Fruit fly (Drosophila melanogaster) whole organism, embryonic: ENCODE measurements around the gene CG8159.

Experiments
- Antp ChIP-seq: fragments of 200-800 bp; sonication (Bioruptor generic); optimal IDR thresholded peaks from 3 replicates; lab custom pipeline; 2016; ENCODE audit warnings: missing biosample characterization, missing genetic modification characterization
- Atf6 ChIP-seq: fragments of 200-800 bp; sonication (Bioruptor generic); IDR thresholded peaks from 2 replicates; pipeline ENCODE4 v1.3.6; 2022; ENCODE audit warnings: missing biosample characterization, missing genetic modification characterization
- B-H1 ChIP-seq: fragments of 200-800 bp; sonication (Bioruptor generic); IDR thresholded peaks from 3 replicates; pipeline ENCODE4 v1.3.6; 2022; ENCODE audit warnings: missing biosample characterization, missing genetic modification characterization
- Blimp-1 ChIP-seq: fragments of 200-800 bp; sonication (Bioruptor generic); optimal IDR thresholded peaks from 3 replicates; lab custom pipeline; 2018; ENCODE audit warnings: missing biosample characterization, missing genetic modification characterization, mild to moderate bottlenecking, moderate library complexity, missing genetic modification reagents
- CG10543 ChIP-seq: fragments of 200-800 bp; sonication (Bioruptor generic); optimal IDR thresholded peaks from 3 replicates; lab custom pipeline; 2017; ENCODE audit warnings: missing biosample characterization, mild to moderate bottlenecking, missing genetic modification characterization, moderate library complexity
- CG12104 ChIP-seq: fragments of 200-800 bp; sonication (Bioruptor generic); optimal IDR thresholded peaks from 3 replicates; lab custom pipeline; 2016; ENCODE audit warnings: missing biosample characterization, missing genetic modification characterization
- CG12219 ChIP-seq: fragments of 200-800 bp; sonication (Bioruptor generic); optimal IDR thresholded peaks from 3 replicates; lab custom pipeline; 2018; ENCODE audit warnings: missing biosample characterization, mild to moderate bottlenecking, missing genetic modification characterization
- CG14441 ChIP-seq: fragments of 200-800 bp; sonication (Bioruptor generic); IDR thresholded peaks from 2 replicates; pipeline ENCODE4 v1.3.6; 2022; ENCODE audit warnings: missing biosample characterization, missing genetic modification characterization
- CG14667 ChIP-seq: fragments of 200-800 bp; sonication (Bioruptor generic); IDR thresholded peaks from 2 replicates; pipeline ENCODE4 v1.3.6; 2022; ENCODE audit warnings: missing biosample characterization, missing genetic modification characterization
- CG15011 ChIP-seq: fragments of 200-800 bp; sonication (Bioruptor generic); optimal IDR thresholded peaks from 3 replicates; lab custom pipeline; 2018; ENCODE audit warnings: missing biosample characterization, mild to moderate bottlenecking, missing genetic modification characterization
- CG17361 ChIP-seq: fragments of 200-800 bp; sonication (Bioruptor generic); IDR thresholded peaks from 3 replicates; pipeline ENCODE4 v1.3.6; 2022; ENCODE audit warnings: missing biosample characterization, missing genetic modification characterization
- CG17568 ChIP-seq: fragments of 200-800 bp; sonication (Bioruptor generic); optimal IDR thresholded peaks from 2 replicates; lab custom pipeline; 2018; ENCODE audit warnings: missing biosample characterization, mild to moderate bottlenecking, missing genetic modification characterization, moderate library complexity
- CG17829 ChIP-seq: fragments of 200-800 bp; optimal IDR thresholded peaks from 2 replicates; lab custom pipeline; 2019; ENCODE audit warnings: missing biosample characterization, mild to moderate bottlenecking, missing genetic modification characterization, moderate library complexity
- CG18262 ChIP-seq: fragments of 200-800 bp; optimal IDR thresholded peaks from 3 replicates; lab custom pipeline; 2019; ENCODE audit warnings: missing biosample characterization, mild to moderate bottlenecking, missing genetic modification characterization, moderate library complexity
- CG32532 ChIP-seq: fragments of 200-800 bp; sonication (Bioruptor generic); IDR thresholded peaks from 2 replicates; pipeline ENCODE4 v1.3.6; 2022; ENCODE audit warnings: missing biosample characterization, missing genetic modification characterization
- CG3847 ChIP-seq: fragments of 200-800 bp; sonication (Bioruptor generic); IDR thresholded peaks from 2 replicates; pipeline ENCODE4 v1.3.6; 2022; ENCODE audit warnings: missing biosample characterization, missing genetic modification characterization
- CG4424 ChIP-seq: fragments of 200-800 bp; sonication (Bioruptor generic); optimal IDR thresholded peaks from 3 replicates; lab custom pipeline; 2016; ENCODE audit warnings: missing biosample characterization, missing genetic modification characterization
- CG4820 ChIP-seq: fragments of 200-800 bp; sonication (Bioruptor generic); optimal IDR thresholded peaks from 3 replicates; lab custom pipeline; 2016; ENCODE audit warnings: missing biosample characterization, missing genetic modification characterization
- CG6813 ChIP-seq: fragments of 200-800 bp; sonication (Bioruptor generic); optimal IDR thresholded peaks from 2 replicates; lab custom pipeline; 2017; ENCODE audit warnings: missing biosample characterization, missing genetic modification characterization, mild to moderate bottlenecking, moderate library complexity, missing genetic modification reagents
- CG7839 ChIP-seq: fragments of 200-800 bp; sonication (Bioruptor generic); optimal IDR thresholded peaks from 3 replicates; lab custom pipeline; 2018; ENCODE audit warnings: missing biosample characterization, mild to moderate bottlenecking, missing genetic modification characterization, moderate library complexity
- CG8089 ChIP-seq: fragments of 200-800 bp; sonication (Bioruptor generic); optimal IDR thresholded peaks from 3 replicates; lab custom pipeline; 2016; ENCODE audit warnings: missing biosample characterization, missing genetic modification characterization
- CG8290 ChIP-seq, 3 experiments: fragments of 200-800 bp; sonication (Bioruptor generic); optimal IDR thresholded peaks; 2 replicates each; lab custom pipeline; 2016 to 2019; ENCODE audit warnings: missing biosample characterization in 3 of 3, missing genetic modification characterization in 3 of 3, mild to moderate bottlenecking in 2 of 3, moderate library complexity in 1 of 3
- Fer1 ChIP-seq: fragments of 200-800 bp; sonication (Bioruptor generic); optimal IDR thresholded peaks from 2 replicates; lab custom pipeline; 2017; ENCODE audit warnings: missing biosample characterization, mild to moderate bottlenecking, missing genetic modification characterization
- Fer3 ChIP-seq: fragments of 200-800 bp; sonication (Bioruptor generic); optimal IDR thresholded peaks from 2 replicates; lab custom pipeline; 2018; ENCODE audit warnings: missing biosample characterization, mild to moderate bottlenecking, missing genetic modification characterization, moderate library complexity
- H15 ChIP-seq: fragments of 200-800 bp; sonication (Bioruptor generic); IDR thresholded peaks from 3 replicates; pipeline ENCODE4 v1.3.6; 2022; ENCODE audit warnings: missing biosample characterization, missing genetic modification characterization
- Nf-YA ChIP-seq: fragments of 200-800 bp; sonication (Bioruptor generic); IDR thresholded peaks from 2 replicates; pipeline ENCODE4 v1.3.6; 2022; ENCODE audit warnings: missing biosample characterization, missing genetic modification characterization
- Six4 ChIP-seq: fragments of 200-800 bp; sonication (Bioruptor generic); optimal IDR thresholded peaks from 2 replicates; lab custom pipeline; 2016; ENCODE audit warnings: missing biosample characterization, missing genetic modification characterization
- TFAM ChIP-seq: fragments of 200-800 bp; sonication (Bioruptor generic); optimal IDR thresholded peaks from 2 replicates; lab custom pipeline; 2017; ENCODE audit warnings: missing biosample characterization, missing genetic modification characterization, inconsistent platforms
- Trl ChIP-seq, 3 experiments: fragments of >200 bp in 2 of 3; fragments of 200-800 bp in 1 of 3; sonication (Bioruptor generic) in 1 of 3; optimal IDR thresholded peaks; 2 replicates in 1 of 3; 3 replicates in 2 of 3; lab custom pipeline; 2016 to 2017; ENCODE audit warnings: missing biosample characterization in 1 of 3, missing genetic modification characterization in 1 of 3
- bsh ChIP-seq, 2 experiments: fragments of 200-800 bp; sonication (Bioruptor generic); optimal IDR thresholded peaks; 2 replicates each; lab custom pipeline; 2017 to 2018; ENCODE audit warnings: mild to moderate bottlenecking in 2 of 2, missing biosample characterization in 2 of 2, missing genetic modification characterization in 2 of 2, moderate library complexity in 1 of 2
- chm ChIP-seq: fragments of 200-800 bp; sonication (Bioruptor generic); IDR thresholded peaks from 2 replicates; pipeline ENCODE4 v1.3.6; 2022; ENCODE audit warnings: missing biosample characterization, missing genetic modification characterization
- da ChIP-seq: fragments of 200-800 bp; sonication (Bioruptor generic); optimal IDR thresholded peaks from 2 replicates; lab custom pipeline; 2016; ENCODE audit warnings: missing biosample characterization, missing genetic modification characterization
- fd64A ChIP-seq: fragments of 200-800 bp; sonication (Bioruptor generic); optimal IDR thresholded peaks from 3 replicates; lab custom pipeline; 2018; ENCODE audit warnings: missing biosample characterization, mild to moderate bottlenecking, missing genetic modification characterization
- grau ChIP-seq: fragments of 200-800 bp; optimal IDR thresholded peaks from 3 replicates; lab custom pipeline; 2019; ENCODE audit warnings: missing biosample characterization, mild to moderate bottlenecking, missing genetic modification characterization, moderate library complexity
- jumu ChIP-seq: fragments of 200-800 bp; sonication (Bioruptor generic); optimal IDR thresholded peaks from 3 replicates; lab custom pipeline; 2016; ENCODE audit warnings: missing biosample characterization, missing genetic modification characterization
- ken ChIP-seq: fragments of 200-800 bp; sonication (Bioruptor generic); IDR thresholded peaks from 3 replicates; pipeline ENCODE4 v1.3.6; 2022; ENCODE audit warnings: missing biosample characterization, missing genetic modification characterization
- lbe ChIP-seq: fragments of 200-800 bp; sonication (Bioruptor generic); optimal IDR thresholded peaks from 2 replicates; lab custom pipeline; 2016; ENCODE audit warnings: missing biosample characterization, mild to moderate bottlenecking, missing genetic modification characterization
- lmd ChIP-seq: fragments of 200-800 bp; sonication (Bioruptor generic); IDR thresholded peaks from 2 replicates; pipeline ENCODE4 v1.3.6; 2022; ENCODE audit warnings: missing biosample characterization, missing genetic modification characterization
- org-1 ChIP-seq: fragments of 200-800 bp; sonication (Bioruptor generic); optimal IDR thresholded peaks from 2 replicates; lab custom pipeline; 2017; ENCODE audit warnings: missing biosample characterization, missing genetic modification characterization
- pum ChIP-seq: fragments of 200-800 bp; sonication (Bioruptor generic); optimal IDR thresholded peaks from 2 replicates; lab custom pipeline; 2016; ENCODE audit warnings: missing biosample characterization, missing genetic modification characterization
- ro ChIP-seq: fragments of 200-800 bp; sonication (Bioruptor generic); IDR thresholded peaks from 2 replicates; pipeline ENCODE4 v1.3.6; 2022; ENCODE audit warnings: missing biosample characterization, missing genetic modification characterization
- run ChIP-seq: fragments of 200-800 bp; sonication (Bioruptor generic); optimal IDR thresholded peaks from 3 replicates; lab custom pipeline; 2018; ENCODE audit warnings: missing biosample characterization, mild to moderate bottlenecking, missing genetic modification characterization
- sens ChIP-seq: fragments of 200-800 bp; sonication (Bioruptor generic); peaks from one replicate; lab custom pipeline; 2016; ENCODE audit warnings: missing biosample characterization, missing genetic modification characterization
- slp2 ChIP-seq: fragments of 200-800 bp; sonication (Bioruptor generic); optimal IDR thresholded peaks from 2 replicates; lab custom pipeline; 2016; ENCODE audit warnings: missing biosample characterization, missing genetic modification characterization
- so ChIP-seq: fragments of 200-800 bp; sonication (Bioruptor generic); IDR thresholded peaks from 3 replicates; pipeline ENCODE4 v1.3.6; 2022; ENCODE audit warnings: missing biosample characterization, missing genetic modification characterization
- ssp ChIP-seq: fragments of 200-800 bp; sonication (Bioruptor generic); IDR thresholded peaks from 2 replicates; pipeline ENCODE4 v1.3.6; 2022; ENCODE audit warnings: missing biosample characterization, missing genetic modification characterization
- stwl ChIP-seq: fragments of 200-800 bp; sonication (Bioruptor generic); optimal IDR thresholded peaks from 3 replicates; lab custom pipeline; 2018; ENCODE audit warnings: missing biosample characterization, mild to moderate bottlenecking, missing genetic modification characterization, moderate library complexity
- sug ChIP-seq: fragments of 200-800 bp; optimal IDR thresholded peaks from 2 replicates; lab custom pipeline; 2019; ENCODE audit warnings: missing biosample characterization, mild to moderate bottlenecking, missing genetic modification characterization, moderate library complexity
- ttk ChIP-seq: fragments of 200-800 bp; sonication (Bioruptor generic); IDR thresholded peaks from 2 replicates; pipeline ENCODE4 v2.1.2; 2022; ENCODE audit warnings: missing biosample characterization, missing genetic modification characterization
- zf30C ChIP-seq: fragments of 200-800 bp; sonication (Bioruptor generic); optimal IDR thresholded peaks from 3 replicates; lab custom pipeline; 2018; ENCODE audit warnings: missing biosample characterization, mild to moderate bottlenecking, missing genetic modification characterization

The CG8159 gene

dm6 chr3R:8744198-8744597, 17.5 kb downstream of the CG8159 start (continued):
- TF ChIP-seq bsh (GFP tag; optimal IDR thresholded peaks at IDR 0.05; lab: Kevin White, UChicago), result peak in 1 of 2 experiments; percentile 57
- peak; percentile 53 for TF ChIP-seq jumu (GFP tag; lab: Kevin White, UChicago)
- TF ChIP-seq pum (GFP tag; lab: Kevin White, UChicago), result peak; percentile 31
- no peak for TF ChIP-seq zf30C (GFP tag; lab: Kevin White, UChicago)
- peak; percentile 9 for TF ChIP-seq run
- no peak for TF ChIP-seq CG12104 (GFP tag; lab: Kevin White, UChicago)
- TF ChIP-seq chm (GFP tag; lab: Robert Waterston, UW), result peak; percentile 54; the same call in 1 of the 2 replicates
- TF ChIP-seq Fer3 (tag; lab: Kevin White, UChicago), result no peak
- peak; percentile 40 for TF ChIP-seq Blimp-1 (GFP tag; lab: Kevin White, UChicago)
- peak; percentile 45 for TF ChIP-seq CG4820 (GFP tag; lab: Kevin White, UChicago)
- peak; percentile 45 for TF ChIP-seq Fer1 (GFP tag; lab: Kevin White, UChicago)
- peak; percentile 39 for TF ChIP-seq CG12219 (GFP tag; lab: Kevin White, UChicago)
- TF ChIP-seq CG6813 (GFP tag; lab: Kevin White, UChicago), result no peak
- peak; percentile 42; the same call in 1 of the 3 replicates for TF ChIP-seq so (GFP tag; lab: Robert Waterston, UW)
- 0 out of 2 replicates have a peak, but pooled peaks have one; percentile 27 for TF ChIP-seq CG14667 (GFP tag; lab: Robert Waterston, UW)
- TF ChIP-seq org-1 (GFP tag; lab: Kevin White, UChicago), result peak; percentile 36
- TF ChIP-seq CG17829 (tag; lab: Kevin White, UChicago), result peak; percentile 37
- peak; percentile 8; the same call in 1 of the 2 replicates for TF ChIP-seq ttk (GFP tag; lab: Robert Waterston, UW)
- peak; percentile 33; the same call in 1 of the 3 replicates for TF ChIP-seq ken
- no peak for TF ChIP-seq CG15011
- peak; percentile 91 for TF ChIP-seq grau (tag; lab: Kevin White, UChicago)
- TF ChIP-seq CG4424, result peak; percentile 39
- peak; percentile 52 for TF ChIP-seq CG3847 (GFP tag; lab: Robert Waterston, UW)
- TF ChIP-seq CG10543, result peak; percentile 9
- 0 out of 2 replicates have a peak, but pooled peaks have one; percentile 15 for TF ChIP-seq ro
- TF ChIP-seq Nf-YA (GFP tag; lab: Robert Waterston, UW), result no peak
- TF ChIP-seq H15 (GFP tag; lab: Robert Waterston, UW), result 0 out of 3 replicates have a peak, but pooled peaks have one; percentile 21
- 0 out of 3 replicates have a peak, but pooled peaks have one; percentile 31 for TF ChIP-seq CG17361 (GFP tag; lab: Robert Waterston, UW)
- no peak for TF ChIP-seq CG8290 (GFP tag; optimal IDR thresholded peaks at IDR 0.05; lab: Kevin White, UChicago)
- peak in 1 of 2 experiments; percentile 23 for TF ChIP-seq CG8290 (tag; optimal IDR thresholded peaks at IDR 0.05; lab: Kevin White, UChicago)
- TF ChIP-seq CG8089 (GFP tag; lab: Kevin White, UChicago), result peak; percentile 11
- TF ChIP-seq B-H1 (GFP tag; lab: Robert Waterston, UW), result peak; percentile 11; the same call in 1 of the 3 replicates
- no peak for TF ChIP-seq lbe (GFP tag; lab: Kevin White, UChicago)
- no peak for TF ChIP-seq slp2

DNA sequence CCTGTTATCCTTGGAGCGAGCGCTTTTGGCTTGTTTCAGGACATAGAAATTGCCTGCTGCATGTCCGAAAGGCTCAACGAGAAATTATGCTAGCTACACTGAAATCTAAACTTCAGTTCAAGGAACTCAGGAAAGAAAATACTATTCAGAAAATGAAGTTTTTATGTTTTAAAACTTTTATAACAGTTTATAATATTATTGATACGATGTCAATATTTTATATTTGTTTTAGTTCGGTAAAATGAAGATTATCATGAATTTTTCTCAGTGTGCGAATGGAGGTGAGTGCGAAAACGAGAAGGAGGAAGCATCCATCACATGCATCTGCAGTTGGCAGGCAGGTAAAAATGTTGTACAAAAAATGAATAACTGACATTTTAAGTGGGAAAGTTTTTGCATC, 19.7 kb downstream of the CG8159 start:
- TF ChIP-seq Atf6 (GFP tag; lab: Robert Waterston, UW) (peak; percentile 65), ssp (GFP tag; lab: Robert Waterston, UW) (peak; percentile 30; the same call in 1 of the 2 replicates), sug (tag; lab: Kevin White, UChicago) (no peak), jumu (GFP tag; lab: Kevin White, UChicago) (no peak), CG7839 (tag; lab: Kevin White, UChicago) (peak; percentile 65), CG17829 (tag; lab: Kevin White, UChicago) (peak; percentile 78), sens (GFP tag; lab: Kevin White, UChicago) (peak; percentile 81), CG14441 (GFP tag; lab: Robert Waterston, UW) (no peak), CG18262 (tag; lab: Kevin White, UChicago) (peak; percentile 75), Six4 (GFP tag; lab: Kevin White, UChicago) (peak; percentile 56), CG17568 (GFP tag; lab: Kevin White, UChicago) (peak; percentile 35), CG32532 (GFP tag; lab: Robert Waterston, UW) (peak; percentile 40; the same call in 1 of the 2 replicates), da (GFP tag; lab: Kevin White, UChicago) (no peak), Antp (GFP tag; lab: Kevin White, UChicago) (no peak), TFAM (GFP tag; lab: Kevin White, UChicago) (no peak), Trl (optimal IDR thresholded peaks at IDR 0.05; lab: Kevin White, UChicago) (no peak), Trl (GFP tag; optimal IDR thresholded peaks at IDR 0.05; lab: Kevin White, UChicago) (no peak), lmd (GFP tag; lab: Robert Waterston, UW) (peak; percentile 59), fd64A (GFP tag; lab: Kevin White, UChicago) (no peak), stwl (tag; lab: Kevin White, UChicago) (peak; percentile 15)
